Worm (Caenorhabditis elegans) whole organism, L1 larva: ENCODE data around the gene C17C3.24.

Experiments
- C16A3.4 ChIP-seq: fragments of 150-350 bp; optimal IDR thresholded peaks from 2 replicates; lab custom pipeline; 2014; ENCODE audit warnings: missing biosample characterization, missing genetic modification characterization
- C34B4.2 ChIP-seq: sonication (generic microtip); optimal IDR thresholded peaks from 2 replicates; lab custom pipeline; 2017; ENCODE audit warnings: mild to moderate bottlenecking, missing genetic modification characterization, missing compliant biosample characterization
- F16B12.6 ChIP-seq: fragments of 150-350 bp; optimal IDR thresholded peaks from 2 replicates; lab custom pipeline; 2014; ENCODE audit warnings: missing biosample characterization, missing genetic modification characterization
- alr-1 ChIP-seq: fragments of 200-800 bp; sonication (Bioruptor generic); optimal IDR thresholded peaks from 2 replicates; lab custom pipeline; 2018; ENCODE audit warnings: borderline replicate concordance, mild to moderate bottlenecking, missing genetic modification characterization, missing compliant biosample characterization
- blmp-1 ChIP-seq: fragments of 150-350 bp; optimal IDR thresholded peaks from 2 replicates; lab custom pipeline; 2014; ENCODE audit warnings: missing biosample characterization, missing genetic modification characterization
- ceh-82 ChIP-seq, 3 experiments: fragments of 150-350 bp in 1 of 3; sonication (generic microtip) in 2 of 3; optimal IDR thresholded peaks; 2 replicates each; lab custom pipeline; 2014 to 2017; ENCODE audit warnings: missing biosample characterization in 3 of 3, missing genetic modification characterization in 3 of 3
- ceh-88 ChIP-seq: fragments of 200-800 bp; sonication (Bioruptor generic); IDR thresholded peaks from 2 replicates; pipeline ENCODE4 v1.3.6; 2022; ENCODE audit warnings: missing genetic modification characterization, missing compliant biosample characterization
- ceh-90 ChIP-seq: sonication (generic microtip); optimal IDR thresholded peaks from 2 replicates; lab custom pipeline; 2016; ENCODE audit warnings: missing genetic modification characterization, missing compliant biosample characterization
- dpl-1 ChIP-seq, 3 experiments: fragments of 150-350 bp in 2 of 3; sonication (generic microtip) in 1 of 3; optimal IDR thresholded peaks; 2 replicates each; lab custom pipeline; 2014 to 2017; ENCODE audit warnings: missing biosample characterization in 3 of 3, missing genetic modification characterization in 3 of 3, missing genetic modification reagents in 3 of 3
- efl-1 ChIP-seq, 4 experiments: fragments of 150-350 bp; optimal IDR thresholded peaks in 3 of 4; peaks in 1 of 4; 1 replicate in 1 of 4; 2 replicates in 3 of 4; lab custom pipeline; 2014; ENCODE audit warnings: missing biosample characterization in 2 of 4, missing genetic modification characterization in 2 of 4, missing genetic modification reagents in 2 of 4
- egl-13 ChIP-seq: sonication (generic microtip); optimal IDR thresholded peaks from 2 replicates; lab custom pipeline; 2016; ENCODE audit warnings: missing genotype, missing genetic modification reagents, missing genetic modification characterization, missing compliant biosample characterization
- egl-27 ChIP-seq, 2 experiments: fragments of 150-350 bp in 1 of 2; sonication (generic microtip); optimal IDR thresholded peaks; 3 replicates each; lab custom pipeline; 2017 to 2018; ENCODE audit warnings: missing biosample characterization in 2 of 2, missing genetic modification characterization in 2 of 2, missing genetic modification reagents in 2 of 2
- elt-2 ChIP-seq: sonication (generic microtip); optimal IDR thresholded peaks from 2 replicates; lab custom pipeline; 2016; ENCODE audit warnings: missing genetic modification characterization, mild to moderate bottlenecking, inconsistent platforms, missing compliant biosample characterization, missing genetic modification reagents
- fos-1 ChIP-seq: fragments of 150-350 bp; optimal IDR thresholded peaks from 2 replicates; lab custom pipeline; 2014; ENCODE audit warnings: missing biosample characterization, missing genetic modification characterization
- irx-1 ChIP-seq: sonication (generic microtip); optimal IDR thresholded peaks from 2 replicates; lab custom pipeline; 2016; ENCODE audit warnings: missing genetic modification characterization, missing compliant biosample characterization
- lin-13 ChIP-seq: fragments of 150-350 bp; optimal IDR thresholded peaks from 2 replicates; lab custom pipeline; 2014; ENCODE audit warnings: missing biosample characterization, missing genetic modification reagents, missing genetic modification characterization
- lin-14 ChIP-seq: fragments of 200-800 bp; sonication (Bioruptor generic); optimal IDR thresholded peaks from 2 replicates; lab custom pipeline; 2018; ENCODE audit warnings: mild to moderate bottlenecking, missing genetic modification characterization, moderate library complexity, missing compliant biosample characterization
- lin-15B ChIP-seq: fragments of 150-350 bp; sonication (generic microtip); optimal IDR thresholded peaks from 3 replicates; lab custom pipeline; 2014; ENCODE audit warnings: missing biosample characterization, missing genetic modification characterization
- lin-35 ChIP-seq, 2 experiments: fragments of 150-350 bp; optimal IDR thresholded peaks; 2 replicates each; lab custom pipeline; 2014; ENCODE audit warnings: missing biosample characterization in 2 of 2, missing genetic modification characterization in 2 of 2, missing genetic modification reagents in 2 of 2
- lin-39 ChIP-seq: fragments of 150-350 bp; optimal IDR thresholded peaks from 2 replicates; lab custom pipeline; 2014; ENCODE audit warnings: missing biosample characterization, missing genetic modification reagents, missing genetic modification characterization
- lsy-2 ChIP-seq, 2 experiments: fragments of 150-350 bp; optimal IDR thresholded peaks; 2 replicates each; lab custom pipeline; 2014; ENCODE audit warnings: missing biosample characterization in 2 of 2, missing genetic modification characterization in 2 of 2
- mdl-1 ChIP-seq, 2 experiments: fragments of 150-350 bp; optimal IDR thresholded peaks; 2 replicates each; lab custom pipeline; 2014 to 2017; ENCODE audit warnings: missing biosample characterization in 2 of 2, missing genetic modification characterization in 2 of 2, inconsistent platforms in 1 of 2
- mep-1 ChIP-seq: fragments of 150-350 bp; optimal IDR thresholded peaks from 2 replicates; lab custom pipeline; 2014; ENCODE audit warnings: missing biosample characterization, missing genetic modification characterization
- nhr-12 ChIP-seq: sonication (generic microtip); optimal IDR thresholded peaks from 2 replicates; lab custom pipeline; 2017; ENCODE audit warnings: missing biosample characterization, missing genetic modification characterization
- nhr-47 ChIP-seq: sonication (generic microtip); optimal IDR thresholded peaks from 2 replicates; lab custom pipeline; 2016; ENCODE audit warnings: mild to moderate bottlenecking, missing genetic modification characterization, moderate library complexity, missing compliant biosample characterization
- nhr-71 ChIP-seq: sonication (generic microtip); optimal IDR thresholded peaks from 2 replicates; lab custom pipeline; 2016; ENCODE audit warnings: mild to moderate bottlenecking, missing genetic modification characterization, moderate library complexity, missing compliant biosample characterization
- nhr-84 ChIP-seq: sonication (generic microtip); optimal IDR thresholded peaks from 2 replicates; lab custom pipeline; 2017; ENCODE audit warnings: missing biosample characterization, missing genetic modification characterization
- nhr-85 ChIP-seq: sonication (generic microtip); peaks from one replicate; lab custom pipeline; 2016; ENCODE audit warnings: missing genetic modification characterization, inconsistent platforms, missing compliant biosample characterization
- nhr-90 ChIP-seq: sonication (generic microtip); optimal IDR thresholded peaks from 2 replicates; lab custom pipeline; 2016; ENCODE audit warnings: mild to moderate bottlenecking, missing genetic modification characterization, missing compliant biosample characterization; ENCODE audit not compliant: poor library complexity
- rnt-1 ChIP-seq: sonication (generic microtip); optimal IDR thresholded peaks from 2 replicates; lab custom pipeline; 2016; ENCODE audit warnings: mild to moderate bottlenecking, missing genetic modification characterization, moderate library complexity, missing compliant biosample characterization
- skn-1 ChIP-seq: fragments of 150-350 bp; optimal IDR thresholded peaks from 2 replicates; lab custom pipeline; 2014; ENCODE audit warnings: missing biosample characterization, missing genetic modification characterization
- snu-23 ChIP-seq: sonication (generic microtip); optimal IDR thresholded peaks from 2 replicates; lab custom pipeline; 2016; ENCODE audit warnings: missing genetic modification characterization, missing compliant biosample characterization
- sox-4 ChIP-seq: sonication (generic microtip); optimal IDR thresholded peaks from 2 replicates; lab custom pipeline; 2016; ENCODE audit warnings: missing genetic modification characterization, missing compliant biosample characterization
- sptf-1 ChIP-seq: fragments of 150-350 bp; optimal IDR thresholded peaks from 2 replicates; lab custom pipeline; 2014; ENCODE audit warnings: missing biosample characterization, missing genetic modification characterization

The C17C3.24 gene

ce11 chrII:5505820-5506287 is 35.7 kb downstream of the C17C3.24 start, which contains the start of gene npp-24:
Gene npp-24 (plus strand): TSS chrII:5505870.
- TF ChIP-seq blmp-1 (tag; lab: Kevin White, UChicago) = peak; percentile 95
- no peak for TF ChIP-seq nhr-85 (tag; lab: Kevin White, UChicago)
- TF ChIP-seq dpl-1 (GFP tag; optimal IDR thresholded peaks at IDR 0.05; lab: Kevin White, UChicago) = peak in 1 of 3 experiments; percentile 45
- TF ChIP-seq lsy-2 (tag; optimal IDR thresholded peaks at IDR 0.05; lab: Kevin White, UChicago) = peak in 1 of 2 experiments; percentile 33
- peak; percentile 20 to 23 for TF ChIP-seq efl-1 (optimal IDR thresholded peaks at IDR 0.05; lab: Kevin White, UChicago)
- TF ChIP-seq efl-1 (GFP tag; optimal IDR thresholded peaks at IDR 0.05 in 1 of 2; lab: Kevin White, UChicago) = peak in 1 of 2 experiments; percentile 17
- TF ChIP-seq lin-13 (GFP tag; lab: Kevin White, UChicago) = no peak
- peak in 1 of 2 experiments; percentile 24 for TF ChIP-seq lin-35 (GFP tag; optimal IDR thresholded peaks at IDR 0.05; lab: Kevin White, UChicago)
- peak; percentile 28 for TF ChIP-seq lin-15B (tag; lab: Kevin White, UChicago)

DNA sequence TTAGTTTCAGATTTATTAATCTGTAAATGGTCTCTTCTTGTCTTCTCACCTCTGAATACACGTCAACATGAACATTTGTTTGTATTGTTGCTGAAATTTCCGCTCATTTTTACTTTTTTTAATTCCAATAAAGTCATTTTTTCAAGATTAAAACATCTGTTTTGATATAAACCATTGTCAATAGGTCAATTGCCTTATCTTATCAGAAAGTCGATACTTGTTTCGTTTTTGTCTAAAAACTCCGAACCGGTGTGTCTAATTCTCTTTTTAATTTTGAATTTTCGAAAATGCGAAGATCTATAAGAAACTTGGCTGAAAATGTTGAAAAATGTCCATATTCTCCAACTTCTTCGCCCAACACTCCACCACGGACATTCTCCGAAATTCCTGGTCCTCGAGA is 37.8 kb downstream of the C17C3.24 start, which contains the start of gene cyp-44A1:
Gene cyp-44A1 (plus strand): TSS at position 285 of the 400 bp plus-strand sequence.
- TF ChIP-seq elt-2 (tag; lab: Kevin White, UChicago) (peak; percentile 40), ceh-88 (GFP tag; lab: Robert Waterston, UW) (no peak)
- TF ChIP-seq, all 84 proteins: peak for 1

DNA sequence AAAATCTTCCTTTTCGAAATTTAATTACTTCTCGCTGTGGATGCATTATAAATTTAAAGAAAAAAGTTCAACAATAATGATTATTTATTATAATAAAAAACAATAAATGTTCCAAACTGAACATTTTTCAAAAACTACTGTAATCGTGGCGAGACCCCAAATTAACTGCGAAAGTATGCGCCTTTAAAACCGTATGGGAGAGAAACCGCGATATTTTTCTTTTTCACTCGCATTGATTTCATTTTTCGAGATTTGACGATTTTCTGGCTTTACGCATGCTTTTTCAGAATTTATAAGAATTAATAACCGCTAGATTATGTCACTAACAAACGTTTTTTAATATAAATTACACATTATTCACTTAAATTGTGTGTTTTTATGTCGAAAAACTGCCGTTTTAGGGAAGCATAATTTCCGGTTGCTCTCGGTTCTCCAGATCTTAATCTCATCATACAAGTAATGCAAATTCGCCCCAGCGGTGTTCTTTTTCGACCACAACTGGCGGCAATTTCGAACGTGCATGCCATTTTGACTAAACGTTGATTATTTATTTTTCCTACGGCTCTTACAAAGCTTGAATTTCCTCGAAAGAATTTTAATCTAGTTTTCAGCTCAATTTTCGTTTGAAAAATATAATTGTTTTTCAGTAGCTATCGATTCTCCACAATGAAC is 40.5 kb downstream of the C17C3.24 start, which contains the start of gene F12A10.8:
Gene F12A10.8 (minus strand): TSS at position 79 of the 672 bp plus-strand sequence.
- TF ChIP-seq irx-1 (no peak), mep-1 (tag; lab: Kevin White, UChicago) (peak; percentile 46), dpl-1 (GFP tag; optimal IDR thresholded peaks at IDR 0.05; lab: Kevin White, UChicago) (peak; percentile 67 to 87 (median 79)), nhr-84 (no peak), C16A3.4 (tag; lab: Kevin White, UChicago) (no peak), lin-35 (GFP tag; optimal IDR thresholded peaks at IDR 0.05; lab: Kevin White, UChicago) (peak; percentile 75 to 92), nhr-85 (tag; lab: Kevin White, UChicago) (peak; percentile 33), lin-15B (tag; lab: Kevin White, UChicago) (peak; percentile 67), nhr-47 (tag; lab: Kevin White, UChicago) (no peak), lsy-2 (tag; optimal IDR thresholded peaks at IDR 0.05; lab: Kevin White, UChicago) (peak in 1 of 2 experiments; percentile 68), egl-13 (tag; lab: Kevin White, UChicago) (no peak), rnt-1 (tag; lab: Kevin White, UChicago) (peak; percentile 21), alr-1 (tag; lab: Kevin White, UChicago) (no peak), nhr-12 (tag; lab: Kevin White, UChicago) (no peak), sptf-1 (tag; lab: Kevin White, UChicago) (no peak), lin-14 (GFP tag; lab: Kevin White, UChicago) (peak; percentile 29), F16B12.6 (peak; percentile 30), mdl-1 (tag; optimal IDR thresholded peaks at IDR 0.05; lab: Kevin White, UChicago) (no peak), blmp-1 (tag; lab: Kevin White, UChicago) (peak; percentile 55), nhr-90 (tag; lab: Kevin White, UChicago) (no peak), snu-23 (GFP tag; lab: Kevin White, UChicago) (peak; percentile 24), sox-4 (tag; lab: Kevin White, UChicago) (no peak), lin-39 (tag; lab: Kevin White, UChicago) (no peak), egl-27 (tag; optimal IDR thresholded peaks at IDR 0.05; lab: Kevin White, UChicago) (no peak), fos-1 (tag; lab: Kevin White, UChicago) (no peak), C34B4.2 (tag; lab: Kevin White, UChicago) (no peak), ceh-82 (tag; optimal IDR thresholded peaks at IDR 0.05; lab: Kevin White, UChicago) (peak in 1 of 3 experiments; percentile 32), nhr-71 (tag; lab: Kevin White, UChicago) (no peak), skn-1 (tag; lab: Kevin White, UChicago) (peak; percentile 17), ceh-90 (no peak), efl-1 (optimal IDR thresholded peaks at IDR 0.05; lab: Kevin White, UChicago) (peak; percentile 57 to 83), efl-1 (GFP tag; optimal IDR thresholded peaks at IDR 0.05 in 1 of 2; lab: Kevin White, UChicago) (peak; percentile 85 to 98), lin-13 (GFP tag; lab: Kevin White, UChicago) (no peak)
